Fruit fly (Drosophila melanogaster): Measurements from ENCODE around the gene Cyp4s3.
A peak's percentile ranks its signal among the peaks of the same experiment; 100 is the strongest.

Gene Cyp4s3

DNA sequence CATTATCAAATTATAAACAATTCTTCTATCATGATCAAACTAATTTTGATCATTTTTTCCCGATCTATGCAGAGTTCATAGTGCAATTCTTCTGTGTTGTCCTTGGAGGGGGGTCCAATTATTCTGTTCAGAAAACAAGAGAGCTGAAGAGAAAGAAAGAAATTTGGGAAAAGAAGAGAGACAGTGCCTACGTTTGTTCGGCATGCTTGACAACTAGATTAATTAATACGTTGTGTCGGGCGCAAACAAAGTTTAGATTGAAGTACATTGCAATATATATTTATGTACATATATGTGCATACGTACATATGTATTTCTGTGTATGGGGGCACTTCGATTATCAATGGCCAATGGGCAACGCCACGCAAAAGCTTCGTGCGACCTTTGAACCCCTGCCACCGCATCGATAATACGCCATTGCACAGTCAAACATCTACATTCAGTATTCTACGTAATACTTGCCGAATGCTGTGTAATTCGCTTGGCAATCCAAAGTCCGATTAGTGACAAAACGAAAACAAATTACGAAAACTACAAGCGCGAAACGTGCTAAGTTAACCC is 38.7 kb downstream of the Cyp4s3 start:
- TF ChIP-seq noc (tag; optimal IDR thresholded peaks at IDR 0.05) = no peak

DNA sequence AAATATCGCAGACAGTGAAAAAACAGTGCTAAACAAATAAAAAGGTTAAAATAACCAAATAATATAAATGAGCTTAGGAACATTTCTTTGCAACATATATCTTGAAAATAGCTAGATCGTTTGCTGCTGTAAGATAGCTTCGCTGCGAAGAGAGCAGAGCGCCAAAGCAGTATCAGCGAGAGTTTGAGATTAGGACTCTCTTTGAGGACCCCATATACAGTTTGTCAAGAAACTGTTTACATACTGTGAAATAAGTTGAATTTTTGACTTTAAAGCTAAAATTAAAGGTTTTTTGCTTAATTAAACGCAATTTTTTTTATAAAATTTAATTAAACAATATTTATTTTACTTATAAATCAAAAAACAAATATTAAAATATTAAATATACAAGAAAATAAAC is 39.7 kb downstream of the Cyp4s3 start:
- TF ChIP-seq noc (tag; optimal IDR thresholded peaks at IDR 0.05) = no peak

DNA sequence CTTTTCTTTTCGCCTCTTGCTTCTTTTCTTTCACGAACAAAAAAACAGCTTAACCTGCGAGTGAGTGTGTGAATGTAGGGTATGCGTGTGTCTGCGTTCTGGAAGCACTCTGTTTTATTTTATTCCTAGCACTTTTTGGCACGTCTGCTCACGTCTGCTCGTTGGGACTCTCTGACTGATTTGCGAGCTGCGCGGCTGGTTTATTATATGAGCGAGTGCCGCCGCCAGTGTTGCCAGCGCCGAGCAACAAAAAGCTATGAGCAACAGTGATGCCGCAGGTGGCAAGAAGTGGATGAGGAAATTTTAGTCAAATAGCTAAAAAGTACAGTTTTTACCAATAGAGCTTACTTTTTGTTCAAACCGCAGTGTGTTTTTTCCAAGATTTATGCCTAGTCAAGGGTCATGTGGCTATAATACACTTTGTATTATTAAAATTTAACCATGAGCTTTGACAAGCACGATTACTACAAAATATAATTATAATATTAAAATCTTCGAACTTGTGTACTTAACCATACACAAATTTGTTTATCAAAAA is 40.2 kb downstream of the Cyp4s3 start, which contains the start of gene Lsd-2:
TSS of gene Lsd-2 (minus strand) at position 183 of the 538 bp plus-strand sequence.
- TF ChIP-seq noc (tag; optimal IDR thresholded peaks at IDR 0.05) = no peak

DNA sequence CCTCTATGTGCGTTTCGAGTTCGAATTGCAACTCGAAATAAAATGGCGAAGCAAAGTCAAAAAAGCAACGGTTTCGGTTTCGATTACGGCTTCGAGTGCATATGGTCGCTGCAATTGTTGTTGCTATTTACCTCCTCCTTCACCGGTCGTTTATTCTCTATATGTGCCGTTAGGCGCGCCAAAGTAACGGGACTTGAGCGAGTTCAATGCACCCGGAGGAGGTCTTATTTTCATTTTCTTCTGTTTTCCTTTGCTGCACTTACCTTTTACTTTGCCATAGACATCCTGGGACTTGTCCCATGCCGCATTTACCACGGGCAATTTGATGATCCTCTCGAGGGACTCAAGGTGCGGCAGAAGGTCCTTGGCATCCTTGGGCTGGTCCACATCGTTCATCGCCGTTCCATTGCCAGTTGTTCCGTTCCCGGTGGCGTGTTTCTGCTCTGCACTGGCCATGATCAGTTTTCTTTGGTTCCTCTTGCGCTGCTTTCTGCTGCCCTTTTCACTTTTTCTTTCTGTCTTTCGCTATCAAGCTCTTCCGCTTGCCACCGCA is 40.8 kb downstream of the Cyp4s3 start:
- no peak for TF ChIP-seq noc (tag; optimal IDR thresholded peaks at IDR 0.05)

DNA sequence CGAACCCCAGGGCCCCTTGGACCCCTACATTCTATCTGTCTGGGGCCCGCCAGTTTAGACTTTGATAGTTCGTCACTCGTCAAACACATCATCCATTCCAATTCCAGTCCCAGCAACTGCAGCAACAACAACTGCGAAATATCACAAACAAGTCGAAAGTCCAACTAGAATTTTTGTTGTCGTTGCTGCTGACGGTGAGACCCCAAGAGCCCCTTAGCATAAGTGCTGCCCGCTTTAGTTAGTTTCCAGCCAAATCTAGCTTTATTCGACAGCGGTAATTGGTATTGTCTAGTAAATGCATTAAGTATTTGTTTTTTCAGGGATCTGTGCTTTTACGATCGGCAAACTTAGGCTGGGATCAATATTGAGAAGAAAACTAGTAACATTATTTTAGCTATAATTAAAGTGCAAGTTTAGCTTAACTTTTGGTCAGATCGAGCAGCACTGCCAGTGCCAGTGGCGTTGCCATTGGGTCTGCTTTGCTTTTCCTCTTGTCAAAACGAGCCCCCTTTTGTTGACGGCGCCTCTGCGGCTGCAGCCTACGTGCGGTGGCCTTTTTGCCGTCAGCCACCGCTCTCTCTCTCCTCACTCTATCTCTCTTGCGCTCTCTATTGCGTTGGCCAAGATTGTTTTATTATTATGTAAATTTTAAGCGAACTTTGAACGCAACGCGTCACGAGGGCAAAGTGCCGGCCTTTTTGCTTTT is 41.5 kb downstream of the Cyp4s3 start:
- TF ChIP-seq noc (tag; optimal IDR thresholded peaks at IDR 0.05) = peak; percentile 91

DNA sequence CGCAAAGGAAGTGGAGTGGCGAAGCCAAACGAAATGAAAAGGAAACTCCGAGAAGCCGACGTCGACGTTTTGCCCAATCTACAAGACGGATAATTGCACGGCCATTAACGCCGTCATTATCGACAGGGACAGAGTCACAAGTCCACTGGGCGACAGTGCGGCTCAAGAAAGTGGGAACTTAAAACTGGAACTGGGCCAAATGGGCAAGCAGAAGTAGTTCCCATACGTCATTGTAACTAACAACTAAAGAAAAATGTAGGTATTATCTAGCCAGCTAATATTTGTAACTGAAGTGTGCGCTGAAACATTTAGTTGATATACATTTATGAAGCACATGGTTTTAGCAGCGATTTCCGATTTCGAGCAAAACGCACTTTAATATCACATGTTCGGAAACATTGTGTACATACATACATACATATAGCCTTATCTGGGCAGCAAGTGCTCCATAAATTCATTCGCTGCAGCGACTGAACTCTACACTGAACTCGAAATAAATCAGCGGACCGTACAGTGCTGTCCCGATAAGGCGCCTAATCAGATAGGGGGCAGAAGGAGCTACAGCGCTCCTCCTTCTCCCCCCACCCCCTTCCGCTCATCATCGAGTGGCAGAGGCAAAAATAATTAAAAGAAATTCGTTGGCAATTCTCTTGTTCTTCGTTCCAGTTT is 45.4 kb downstream of the Cyp4s3 start:
- TF ChIP-seq noc (tag; optimal IDR thresholded peaks at IDR 0.05) = peak; percentile 68

DNA sequence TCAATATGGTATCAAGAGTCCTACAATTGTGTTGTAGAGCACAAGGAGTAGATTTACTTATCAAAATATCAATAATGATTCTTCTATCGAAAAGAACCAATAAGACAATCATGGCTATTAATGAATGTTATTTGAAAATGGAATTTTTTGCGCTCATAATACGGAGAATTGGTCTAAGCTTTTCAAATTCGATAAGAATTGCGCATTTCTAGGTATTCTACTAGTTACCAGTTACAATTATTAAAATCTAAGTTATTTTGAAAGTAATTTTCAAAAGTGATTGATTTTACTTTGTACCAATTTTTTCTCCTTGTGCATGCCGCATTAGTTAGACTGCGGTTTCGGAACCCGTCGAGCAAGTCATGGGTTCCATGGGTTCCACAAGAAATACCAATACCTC is 46.2 kb downstream of the Cyp4s3 start:
- no peak for TF ChIP-seq noc (tag; optimal IDR thresholded peaks at IDR 0.05)

DNA sequence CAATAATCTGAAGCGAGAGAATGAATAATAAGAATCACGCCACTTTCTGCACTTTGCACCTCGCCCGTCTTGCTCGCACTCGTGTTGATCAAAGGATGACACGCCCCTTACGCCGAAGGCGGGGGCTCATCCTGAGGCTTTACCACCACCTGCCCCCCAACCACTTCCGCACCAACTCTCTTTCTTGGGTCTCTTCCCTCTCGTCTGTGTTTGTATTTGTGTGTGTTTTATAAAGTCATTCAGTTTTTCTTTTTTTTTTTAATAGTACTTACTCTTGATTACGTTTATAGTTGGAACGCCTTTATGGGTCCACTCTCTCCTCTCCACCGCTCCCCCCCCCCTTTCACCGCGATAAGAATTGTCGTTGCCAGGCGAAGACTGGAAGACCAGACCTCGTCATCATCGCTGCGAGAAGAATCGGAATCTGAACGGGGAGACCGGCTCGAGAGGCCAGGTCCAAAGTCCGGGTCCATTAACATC is 46.9 kb downstream of the Cyp4s3 start:
- peak; percentile 86 for TF ChIP-seq noc (tag; optimal IDR thresholded peaks at IDR 0.05)

DNA sequence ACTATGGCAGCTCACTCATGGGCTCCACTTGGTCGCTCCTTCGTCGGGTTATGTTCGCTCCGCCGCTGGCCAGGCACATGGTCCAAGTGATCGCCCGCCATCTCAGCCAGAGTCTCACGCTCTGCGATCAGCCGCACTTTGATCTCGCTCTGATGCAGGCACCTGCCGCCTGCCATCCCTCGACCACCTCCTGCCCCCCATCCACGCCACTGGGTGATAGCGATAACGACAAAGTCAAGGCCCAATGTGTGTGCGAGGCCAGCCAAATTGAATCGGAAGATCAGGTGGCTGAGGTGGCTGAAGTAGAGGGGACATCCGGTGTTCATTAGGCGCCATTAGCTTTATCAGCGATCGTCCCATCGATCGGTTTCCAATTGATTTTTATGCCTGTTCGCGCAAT is 47.8 kb downstream of the Cyp4s3 start:
- TF ChIP-seq noc (tag; optimal IDR thresholded peaks at IDR 0.05) = no peak

DNA sequence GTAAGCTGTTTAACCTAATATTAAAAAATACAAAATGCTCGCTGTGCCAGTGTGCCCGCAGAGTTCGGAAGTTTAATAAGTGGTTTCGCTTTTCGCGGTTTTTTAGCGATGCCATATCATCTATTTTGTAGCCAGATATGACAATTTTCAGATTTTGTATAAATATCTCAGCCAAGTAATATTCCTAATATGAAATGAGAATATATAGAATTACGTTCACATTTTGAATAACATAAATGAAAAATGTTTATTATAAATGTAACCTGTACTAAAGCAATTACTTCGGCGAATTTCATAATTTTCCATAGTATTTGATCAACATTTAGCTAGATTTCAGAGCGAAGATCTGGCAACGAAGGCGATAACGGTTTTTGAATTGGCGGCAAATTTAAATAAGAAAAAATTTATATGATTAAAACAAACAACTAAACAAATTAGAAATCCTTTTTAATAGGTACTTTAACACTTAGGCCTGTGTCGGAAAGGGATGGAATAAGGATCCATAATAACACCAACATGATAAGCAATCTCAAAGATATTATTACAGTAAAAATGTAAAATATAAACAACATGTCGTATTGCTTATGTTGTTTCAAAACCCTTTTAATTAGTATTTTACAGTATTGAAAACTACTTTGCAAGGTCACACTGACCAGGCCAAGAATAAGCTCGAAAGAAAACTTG is 49.8 kb downstream of the Cyp4s3 start, which contains the start of the genes opm and dob:
TSS of gene opm (minus strand) at position 59 of the 684 bp plus-strand sequence.
TSS of gene dob (plus strand) at position 634 of the 684 bp plus-strand sequence.
- peak; percentile 15 for TF ChIP-seq noc (tag; optimal IDR thresholded peaks at IDR 0.05)

DNA sequence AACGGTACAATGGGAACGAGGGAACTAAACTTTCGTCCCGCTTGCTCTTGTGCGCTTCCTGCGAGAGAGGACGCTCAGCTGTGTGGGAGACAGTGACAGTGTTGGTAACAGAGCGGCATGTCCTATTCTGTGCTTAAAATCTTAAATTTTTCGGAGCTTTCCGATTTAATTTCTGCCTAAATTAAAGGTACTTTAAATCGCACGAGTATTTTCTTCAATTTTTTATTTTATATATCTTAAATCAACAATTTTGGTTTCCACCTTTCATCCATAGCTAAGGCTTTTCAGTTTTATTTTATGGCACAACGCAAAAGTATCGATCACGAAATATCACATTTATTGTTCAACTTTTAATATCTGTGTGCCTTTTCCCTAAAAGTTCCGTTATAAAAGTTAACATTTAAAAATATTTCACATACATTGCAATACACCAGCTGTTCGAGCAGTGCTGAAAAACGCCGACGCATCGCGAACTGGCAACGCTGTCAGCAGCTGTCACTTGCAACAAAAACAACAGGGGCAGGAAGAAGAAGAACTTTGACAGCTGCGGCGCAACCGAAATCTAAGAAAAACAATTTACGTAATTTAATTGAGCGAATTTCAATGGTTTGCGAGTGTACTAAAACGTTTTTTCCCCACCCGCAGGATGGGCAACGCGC is 52.8 kb downstream of the Cyp4s3 start, which contains the start of the genes hiw and ND-B18:
TSS of gene hiw (minus strand) at position 26 of the 659 bp plus-strand sequence.
TSS of gene ND-B18 (plus strand) at position 330 of the 659 bp plus-strand sequence.
- TF ChIP-seq noc (tag; optimal IDR thresholded peaks at IDR 0.05) = no peak
